Fruit fly (Drosophila melanogaster) whole organism, embryonic: ENCODE data around the gene CG9171.
A peak's percentile ranks its signal among the peaks of the same experiment; 100 is the strongest.

Experiments
- Adf1 ChIP-seq: fragments of 200-800 bp; sonication (Bioruptor generic); IDR thresholded peaks from 2 replicates; pipeline ENCODE4 v1.3.6; 2022; ENCODE audit warnings: missing biosample characterization, missing genetic modification characterization
- Atf-2 ChIP-seq: fragments of 200-800 bp; sonication (Bioruptor generic); optimal IDR thresholded peaks from 2 replicates; lab custom pipeline; 2016; ENCODE audit warnings: missing biosample characterization, missing genetic modification characterization
- Atf6 ChIP-seq: fragments of 200-800 bp; sonication (Bioruptor generic); IDR thresholded peaks from 2 replicates; pipeline ENCODE4 v1.3.6; 2022; ENCODE audit warnings: missing biosample characterization, missing genetic modification characterization
- CG10209 ChIP-seq: fragments of 200-800 bp; sonication (Bioruptor generic); optimal IDR thresholded peaks from 3 replicates; lab custom pipeline; 2017; ENCODE audit warnings: missing biosample characterization, mild to moderate bottlenecking, missing genetic modification characterization, missing genetic modification reagents
- CG11247 ChIP-seq: fragments of 200-800 bp; sonication (Bioruptor generic); IDR thresholded peaks from 2 replicates; pipeline ENCODE4 v1.3.6; 2022; ENCODE audit warnings: missing biosample characterization, missing genetic modification characterization
- CG11456 ChIP-seq: fragments of 200-800 bp; sonication (Bioruptor generic); IDR thresholded peaks from 3 replicates; pipeline ENCODE4 v1.3.6; 2022; ENCODE audit warnings: missing biosample characterization, missing genetic modification characterization
- CG13287 ChIP-seq: fragments of 200-800 bp; sonication (Bioruptor generic); IDR thresholded peaks from 2 replicates; pipeline ENCODE4 v1.3.6; 2022; ENCODE audit warnings: missing biosample characterization, missing genetic modification characterization; ENCODE audit not compliant: partially characterized antibody
- CG15073 ChIP-seq: fragments of 200-800 bp; sonication (Bioruptor generic); optimal IDR thresholded peaks from 2 replicates; lab custom pipeline; 2016; ENCODE audit warnings: missing biosample characterization, missing genetic modification characterization
- CG15479 ChIP-seq: fragments of 200-800 bp; sonication (Bioruptor generic); optimal IDR thresholded peaks from 3 replicates; lab custom pipeline; 2019; ENCODE audit warnings: missing biosample characterization, mild to moderate bottlenecking, missing genetic modification characterization, moderate library complexity
- CG16813 ChIP-seq: fragments of 200-800 bp; sonication (Bioruptor generic); IDR thresholded peaks from 3 replicates; pipeline ENCODE4 v1.3.6; 2022; ENCODE audit warnings: missing biosample characterization, missing genetic modification characterization; ENCODE audit not compliant: partially characterized antibody
- CG17328 ChIP-seq: fragments of 200-800 bp; sonication (Bioruptor generic); IDR thresholded peaks from 2 replicates; pipeline ENCODE4 v1.3.6; 2022; ENCODE audit warnings: missing biosample characterization, missing genetic modification characterization
- CG18262 ChIP-seq: fragments of 200-800 bp; optimal IDR thresholded peaks from 3 replicates; lab custom pipeline; 2019; ENCODE audit warnings: missing biosample characterization, mild to moderate bottlenecking, missing genetic modification characterization, moderate library complexity
- CG2116 ChIP-seq: fragments of 200-800 bp; sonication (Bioruptor generic); optimal IDR thresholded peaks from 3 replicates; lab custom pipeline; 2018; ENCODE audit warnings: missing biosample characterization, mild to moderate bottlenecking, missing genetic modification characterization
- CG2129 ChIP-seq: fragments of 200-800 bp; sonication (Bioruptor generic); IDR thresholded peaks from 2 replicates; pipeline ENCODE4 v1.3.6; 2022; ENCODE audit warnings: missing biosample characterization, missing genetic modification characterization; ENCODE audit not compliant: partially characterized antibody
- CG33213 ChIP-seq: fragments of 200-800 bp; sonication (Bioruptor generic); optimal IDR thresholded peaks from 3 replicates; lab custom pipeline; 2016; ENCODE audit warnings: missing biosample characterization, missing genetic modification characterization
- CG4424 ChIP-seq: fragments of 200-800 bp; sonication (Bioruptor generic); optimal IDR thresholded peaks from 3 replicates; lab custom pipeline; 2016; ENCODE audit warnings: missing biosample characterization, missing genetic modification characterization
- CG7963 ChIP-seq: fragments of 200-800 bp; sonication (Bioruptor generic); IDR thresholded peaks from 3 replicates; pipeline ENCODE4 v1.3.6; 2022; ENCODE audit warnings: missing biosample characterization, missing genetic modification characterization; ENCODE audit not compliant: partially characterized antibody
- CG8359 ChIP-seq: fragments of 200-800 bp; sonication (Bioruptor generic); optimal IDR thresholded peaks from 2 replicates; lab custom pipeline; 2017; ENCODE audit warnings: missing biosample characterization, mild to moderate bottlenecking, missing genetic modification characterization, borderline replicate concordance
- Deaf1 ChIP-seq: fragments of 200-800 bp; optimal IDR thresholded peaks from 3 replicates; lab custom pipeline; 2019; ENCODE audit warnings: missing biosample characterization, mild to moderate bottlenecking, missing genetic modification characterization, moderate library complexity
- Dll ChIP-seq: fragments of 200-800 bp; sonication (Bioruptor generic); IDR thresholded peaks from 4 replicates; pipeline ENCODE4 v1.3.6; 2022; ENCODE audit warnings: missing biosample characterization, missing genetic modification characterization; ENCODE audit not compliant: partially characterized antibody
- Fer3 ChIP-seq: fragments of 200-800 bp; sonication (Bioruptor generic); optimal IDR thresholded peaks from 2 replicates; lab custom pipeline; 2018; ENCODE audit warnings: missing biosample characterization, mild to moderate bottlenecking, missing genetic modification characterization, moderate library complexity
- HLH4C ChIP-seq: fragments of 200-800 bp; sonication (Bioruptor generic); IDR thresholded peaks from 3 replicates; pipeline ENCODE4 v1.3.6; 2022; ENCODE audit warnings: missing biosample characterization, missing genetic modification characterization; ENCODE audit not compliant: partially characterized antibody
- HLHmδ ChIP-seq: fragments of 200-800 bp; sonication (Bioruptor generic); optimal IDR thresholded peaks from 2 replicates; lab custom pipeline; 2018; ENCODE audit warnings: missing biosample characterization, mild to moderate bottlenecking, missing genetic modification characterization, moderate library complexity
- Hmr ChIP-seq: fragments of 200-800 bp; sonication (Bioruptor generic); optimal IDR thresholded peaks from 3 replicates; lab custom pipeline; 2017; ENCODE audit warnings: mild to moderate bottlenecking, missing biosample characterization, missing genetic modification reagents, missing genetic modification characterization
- MBD-R2 ChIP-seq: fragments of 200-800 bp; sonication (Bioruptor generic); IDR thresholded peaks from 2 replicates; pipeline ENCODE4 v1.3.6; 2022; ENCODE audit warnings: missing biosample characterization, missing genetic modification characterization
- MESR4 ChIP-seq: fragments of 200-800 bp; sonication (Bioruptor generic); optimal IDR thresholded peaks from 2 replicates; lab custom pipeline; 2018; ENCODE audit warnings: missing biosample characterization, mild to moderate bottlenecking, missing genetic modification characterization, moderate library complexity
- Max ChIP-seq: fragments of 200-800 bp; sonication (Bioruptor generic); optimal IDR thresholded peaks from 2 replicates; lab custom pipeline; 2016; ENCODE audit warnings: missing biosample characterization, mild to moderate bottlenecking, missing genetic modification characterization
- NC2β ChIP-seq: fragments of 200-800 bp; sonication (Bioruptor generic); optimal IDR thresholded peaks from 2 replicates; lab custom pipeline; 2016; ENCODE audit warnings: missing biosample characterization, missing genetic modification characterization
- NFAT ChIP-seq: fragments of 200-800 bp; sonication (Bioruptor generic); IDR thresholded peaks from 2 replicates; pipeline ENCODE4 v1.3.6; 2022; ENCODE audit warnings: missing biosample characterization, missing genetic modification characterization
- al ChIP-seq: fragments of 200-800 bp; sonication (Bioruptor generic); IDR thresholded peaks from 2 replicates; pipeline ENCODE4 v1.3.6; 2022; ENCODE audit warnings: missing biosample characterization, missing genetic modification characterization
- bcd ChIP-seq: fragments of 200-800 bp; sonication (Bioruptor generic); optimal IDR thresholded peaks from 2 replicates; lab custom pipeline; 2017; ENCODE audit warnings: missing biosample characterization, mild to moderate bottlenecking, missing genetic modification characterization
- cg ChIP-seq: fragments of 200-800 bp; sonication (Bioruptor generic); optimal IDR thresholded peaks from 3 replicates; lab custom pipeline; 2019; ENCODE audit warnings: missing biosample characterization, mild to moderate bottlenecking, missing genetic modification characterization, moderate library complexity
- chinmo ChIP-seq: fragments of 200-800 bp; sonication (Bioruptor generic); IDR thresholded peaks from 4 replicates; pipeline ENCODE4 v1.3.6; 2022; ENCODE audit warnings: missing biosample characterization, missing genetic modification characterization; ENCODE audit not compliant: partially characterized antibody
- ci ChIP-seq: fragments of 200-800 bp; sonication (Bioruptor generic); IDR thresholded peaks from 3 replicates; pipeline ENCODE4 v1.3.6; 2022; ENCODE audit warnings: missing biosample characterization, missing genetic modification characterization
- ems ChIP-seq: fragments of 200-800 bp; sonication (Bioruptor generic); optimal IDR thresholded peaks from 3 replicates; lab custom pipeline; 2016; ENCODE audit warnings: missing biosample characterization, missing genetic modification characterization
- exex ChIP-seq: fragments of 200-800 bp; sonication (Bioruptor generic); optimal IDR thresholded peaks from 4 replicates; lab custom pipeline; 2018; ENCODE audit warnings: missing biosample characterization, mild to moderate bottlenecking, missing genetic modification characterization, moderate library complexity
- fd64A ChIP-seq: fragments of 200-800 bp; sonication (Bioruptor generic); optimal IDR thresholded peaks from 3 replicates; lab custom pipeline; 2018; ENCODE audit warnings: missing biosample characterization, mild to moderate bottlenecking, missing genetic modification characterization
- hb ChIP-seq: fragments of 200-800 bp; sonication (Bioruptor generic); IDR thresholded peaks from 3 replicates; pipeline ENCODE4 v1.3.6; 2022; ENCODE audit warnings: missing biosample characterization, missing genetic modification characterization; ENCODE audit not compliant: partially characterized antibody
- hbn ChIP-seq: fragments of 200-800 bp; sonication (Bioruptor generic); IDR thresholded peaks from 2 replicates; pipeline ENCODE4 v1.3.6; 2022; ENCODE audit warnings: missing biosample characterization, missing genetic modification characterization; ENCODE audit not compliant: partially characterized antibody
- her ChIP-seq: fragments of 200-800 bp; sonication (Bioruptor generic); optimal IDR thresholded peaks from 2 replicates; lab custom pipeline; 2016; ENCODE audit warnings: missing biosample characterization, missing genetic modification characterization
- lilli ChIP-seq: fragments of 200-800 bp; sonication (Bioruptor generic); optimal IDR thresholded peaks from 3 replicates; lab custom pipeline; 2016; ENCODE audit warnings: missing biosample characterization, missing genetic modification characterization
- peb ChIP-seq: fragments of 200-800 bp; sonication (Bioruptor generic); IDR thresholded peaks from 2 replicates; pipeline ENCODE4 v1.3.6; 2022; ENCODE audit warnings: missing biosample characterization, missing genetic modification characterization
- pzg ChIP-seq: fragments of 200-800 bp; sonication (Bioruptor generic); optimal IDR thresholded peaks from 3 replicates; lab custom pipeline; 2018; ENCODE audit warnings: missing biosample characterization, mild to moderate bottlenecking, missing genetic modification characterization, moderate library complexity
- run ChIP-seq: fragments of 200-800 bp; sonication (Bioruptor generic); optimal IDR thresholded peaks from 3 replicates; lab custom pipeline; 2018; ENCODE audit warnings: missing biosample characterization, mild to moderate bottlenecking, missing genetic modification characterization
- sna ChIP-seq: fragments of 200-800 bp; sonication (Bioruptor generic); IDR thresholded peaks from 2 replicates; pipeline ENCODE4 v1.3.6; 2022; ENCODE audit warnings: missing biosample characterization, missing genetic modification characterization; ENCODE audit not compliant: partially characterized antibody
- stwl ChIP-seq: fragments of 200-800 bp; sonication (Bioruptor generic); optimal IDR thresholded peaks from 3 replicates; lab custom pipeline; 2018; ENCODE audit warnings: missing biosample characterization, mild to moderate bottlenecking, missing genetic modification characterization, moderate library complexity
- unc-4 ChIP-seq: fragments of 200-800 bp; sonication (Bioruptor generic); IDR thresholded peaks from 2 replicates; pipeline ENCODE4 v1.3.6; 2022; ENCODE audit warnings: missing biosample characterization, missing genetic modification characterization; ENCODE audit not compliant: partially characterized antibody
- zen2 ChIP-seq: fragments of 200-800 bp; sonication (Bioruptor generic); IDR thresholded peaks from 3 replicates; pipeline ENCODE4 v1.3.6; 2022; ENCODE audit warnings: missing biosample characterization, missing genetic modification characterization; ENCODE audit not compliant: partially characterized antibody

Gene CG9171

DNA sequence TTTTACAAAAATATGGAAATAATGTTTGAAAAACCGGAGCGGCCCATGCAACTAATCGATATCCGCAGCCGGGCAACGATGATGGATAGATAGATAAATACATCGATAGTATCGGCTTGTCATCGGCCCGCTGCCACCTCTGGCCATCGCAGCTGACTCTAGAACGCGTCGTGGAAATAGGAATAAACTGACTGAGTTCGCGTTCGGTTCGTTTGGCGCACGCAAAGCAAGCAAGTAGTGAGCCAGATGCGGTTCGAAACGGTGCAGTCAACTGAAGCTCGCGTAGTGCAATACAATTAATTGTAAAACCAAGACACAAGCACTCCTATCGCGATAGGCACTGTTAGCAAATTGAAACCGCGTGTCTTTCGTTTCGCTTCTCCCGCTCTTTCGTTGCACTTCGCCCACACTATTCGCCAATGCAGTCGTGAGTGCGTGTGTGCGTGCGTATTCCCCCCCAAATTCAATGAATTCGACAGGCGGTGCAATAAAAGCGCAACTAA is 75.5 kb downstream of the CG9171 start, which contains the start of gene CG11030 (continued):
- TF ChIP-seq MESR4 (GFP tag; lab: Kevin White, UChicago) (peak; percentile 75), CG8359 (no peak), Dll (GFP tag; lab: Robert Waterston, UW) (peak; percentile 98), CG11456 (GFP tag; lab: Robert Waterston, UW) (peak; percentile 75; the same call in 1 of the 3 replicates), ems (GFP tag; lab: Kevin White, UChicago) (peak; percentile 10), her (peak; percentile 14), stwl (tag; lab: Kevin White, UChicago) (peak; percentile 57), Deaf1 (peak; percentile 59), exex (tag; lab: Kevin White, UChicago) (no peak), HLHmδ (GFP tag; lab: Kevin White, UChicago) (peak; percentile 26), CG10209 (no peak), ci (0 out of 3 replicates have a peak, but pooled peaks have one; percentile 37), sna (peak; percentile 98), bcd (GFP tag; lab: Kevin White, UChicago) (peak; percentile 8), CG15479 (GFP tag; lab: Kevin White, UChicago) (peak; percentile 54), Atf6 (0 out of 2 replicates have a peak, but pooled peaks have one; percentile 13), CG11247 (GFP tag; lab: Robert Waterston, UW) (peak; percentile 54; the same call in 1 of the 2 replicates), lilli (GFP tag; lab: Kevin White, UChicago) (peak; percentile 39), CG2116 (GFP tag; lab: Kevin White, UChicago) (peak; percentile 85), CG18262 (peak; percentile 1), CG15073 (GFP tag; lab: Kevin White, UChicago) (no peak), Fer3 (tag; lab: Kevin White, UChicago) (peak; percentile 13), CG33213 (GFP tag; lab: Kevin White, UChicago) (peak; percentile 31), CG17328 (GFP tag; lab: Robert Waterston, UW) (0 out of 2 replicates have a peak, but pooled peaks have one; percentile 6), CG7963 (GFP tag; lab: Robert Waterston, UW) (peak; percentile 100), CG13287 (peak; percentile 99), al (GFP tag; lab: Robert Waterston, UW) (peak; percentile 32; the same call in 1 of the 2 replicates), CG2129 (GFP tag; lab: Robert Waterston, UW) (peak; percentile 96), Adf1 (GFP tag; lab: Robert Waterston, UW) (peak; percentile 10; the same call in 1 of the 2 replicates), HLH4C (GFP tag; lab: Robert Waterston, UW) (peak; percentile 99), pzg (GFP tag; lab: Kevin White, UChicago) (peak; percentile 79), Atf-2 (GFP tag; lab: Kevin White, UChicago) (no peak), CG4424 (peak; percentile 5), fd64A (peak; percentile 19), MBD-R2 (peak; percentile 86), NC2β (no peak), NFAT (GFP tag; lab: Robert Waterston, UW) (peak; percentile 65; the same call in 1 of the 2 replicates), hbn (peak; percentile 98), CG16813 (peak; percentile 99), cg (GFP tag; lab: Kevin White, UChicago) (peak; percentile 53), zen2 (GFP tag; lab: Robert Waterston, UW) (peak; percentile 98), chinmo (GFP tag; lab: Robert Waterston, UW) (peak; percentile 99), peb (GFP tag; lab: Robert Waterston, UW) (0 out of 2 replicates have a peak, but pooled peaks have one; percentile 18), run (tag; lab: Kevin White, UChicago) (no peak), unc-4 (peak; percentile 98), hb (GFP tag; lab: Robert Waterston, UW) (peak; percentile 100), Max (GFP tag; lab: Kevin White, UChicago) (peak; percentile 62), Hmr (GFP tag; lab: Kevin White, UChicago) (peak; percentile 2)
